Worm (Caenorhabditis elegans) whole organism, L1 larva: ENCODE measurements around the gene asp-1.

Source experiments
- ceh-82 ChIP-seq, 3 experiments: fragments of 150-350 bp in 1 of 3; sonication (generic microtip) in 2 of 3; optimal IDR thresholded peaks; 2 replicates each; lab custom pipeline; 2014 to 2017; ENCODE audit warnings: missing biosample characterization in 3 of 3, missing genetic modification characterization in 3 of 3
- swsn-7 ChIP-seq: sonication (generic microtip); optimal IDR thresholded peaks from 2 replicates; lab custom pipeline; 2016; ENCODE audit warnings: missing genetic modification characterization, missing compliant biosample characterization

DNA sequence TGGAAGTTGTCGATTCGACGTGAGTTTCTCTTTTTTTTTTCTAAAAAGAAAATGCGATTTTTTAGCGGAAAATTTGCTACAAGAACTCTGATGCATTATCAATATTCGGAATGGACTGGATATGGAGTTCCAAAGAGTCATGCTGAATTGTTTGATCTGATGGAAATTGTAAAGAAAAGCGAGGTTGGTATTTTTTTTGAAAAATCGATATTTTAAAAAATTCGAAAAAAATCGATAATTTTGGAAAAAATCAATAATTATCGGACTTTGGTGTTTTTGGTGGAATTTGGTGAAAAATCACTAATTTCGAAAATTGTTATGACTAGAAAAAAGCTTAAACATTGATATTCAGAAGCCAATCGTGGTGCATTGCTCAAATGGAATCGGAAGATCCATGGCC lies 31.3 kb downstream of the asp-1 start:
- no peak for TF ChIP-seq swsn-7
- TF ChIP-seq ceh-82 (tag; optimal IDR thresholded peaks at IDR 0.05; lab: Kevin White, UChicago): no peak
